Worm (Caenorhabditis elegans) whole organism, dauer: ENCODE results near the gene pgam-5.

Source experiments
- unc-62 ChIP-seq: sonication (generic microtip); optimal IDR thresholded peaks from 2 replicates; lab custom pipeline; 2017; ENCODE audit warnings: missing biosample characterization, missing genetic modification reagents, missing genetic modification characterization

pgam-5 gene

ce11 chrII:7615318-7615891 lies 16.9 kb upstream of the pgam-5 start:
- TF ChIP-seq unc-62 = no peak

- TF ChIP-seq unc-62 = no peak
These were observed 15.8 kb upstream of the pgam-5 start for ce11 chrII:7614334-7614733.

- TF ChIP-seq unc-62 = no peak
These were observed 14.8 kb upstream of the pgam-5 start, which contains the start of the genes oig-4 and R07G3.7 for ce11 chrII:7613241-7613782. TSS of gene oig-4 (plus strand) at chrII:7613541. TSS of gene R07G3.7 (minus strand) at chrII:7613732.

ce11 chrII:7607953-7608352 lies 9.4 kb upstream of the pgam-5 start, which contains the start of gene lips-17:
TSS of gene lips-17 (plus strand) at chrII:7608253.
- no peak for TF ChIP-seq unc-62

ce11 chrII:7605306-7605705 lies 6.8 kb upstream of the pgam-5 start, which contains the start of gene osm-8:
TSS of gene osm-8 (minus strand) at chrII:7605406.
- no peak for TF ChIP-seq unc-62

- no peak for TF ChIP-seq unc-62
These were observed 805 bp upstream of the pgam-5 start, which contains the start of gene npp-21 for ce11 chrII:7599357-7599756. TSS of gene npp-21 (plus strand) at chrII:7599657.

ce11 chrII:7594812-7595211 lies 3.7 kb downstream of the pgam-5 start, which contains the start of gene syd-1:
TSS of gene syd-1 (minus strand) at chrII:7594912.
- no peak for TF ChIP-seq unc-62

- no peak for TF ChIP-seq unc-62
These were observed 4.3 kb downstream of the pgam-5 start for ce11 chrII:7594262-7594661.

ce11 chrII:7593227-7593626 lies 5.3 kb downstream of the pgam-5 start:
- TF ChIP-seq unc-62 = no peak

ce11 chrII:7588295-7588694 lies 10.3 kb downstream of the pgam-5 start:
- no peak for TF ChIP-seq unc-62

- no peak for TF ChIP-seq unc-62
These were observed 15.0 kb downstream of the pgam-5 start, which contains the start of gene mks-3 for ce11 chrII:7583555-7583954. TSS of gene mks-3 (minus strand) at chrII:7583655.

- no peak for TF ChIP-seq unc-62
These were observed 21.1 kb downstream of the pgam-5 start, which contains the start of gene F35D2.6 for ce11 chrII:7577412-7577811. TSS of gene F35D2.6 (plus strand) at chrII:7577712.

- TF ChIP-seq unc-62 = no peak
These were observed 22.9 kb downstream of the pgam-5 start, which contains the start of gene F35D2.1 for ce11 chrII:7575614-7576013. TSS of gene F35D2.1 (plus strand) at chrII:7575914.

ce11 chrII:7574143-7574542 lies 24.4 kb downstream of the pgam-5 start, which contains the start of gene F35D2.2:
TSS of gene F35D2.2 (plus strand) at chrII:7574443.
- no peak for TF ChIP-seq unc-62

ce11 chrII:7570820-7571219 lies 27.7 kb downstream of the pgam-5 start:
- no peak for TF ChIP-seq unc-62

ce11 chrII:7570305-7570704 lies 28.2 kb downstream of the pgam-5 start, which contains the start of gene F35D2.3:
TSS of gene F35D2.3 (plus strand) at chrII:7570605.
- no peak for TF ChIP-seq unc-62

- no peak for TF ChIP-seq unc-62
These were observed 35.9 kb downstream of the pgam-5 start for ce11 chrII:7562616-7563015.

- no peak for TF ChIP-seq unc-62
These were observed 37.1 kb downstream of the pgam-5 start, which contains the start of the genes ZK1290.11 and ZK1290.1 for ce11 chrII:7561494-7561893. TSS of gene ZK1290.11 (minus strand) at chrII:7561594. TSS of gene ZK1290.1 (plus strand) at chrII:7561764.
